Fruit fly (Drosophila melanogaster): ENCODE measurements around the gene Vps2.

- peak; percentile 64 for TF ChIP-seq rgr (GFP tag; optimal IDR thresholded peaks at IDR 0.05)
- TF ChIP-seq CG9705 (GFP tag; optimal IDR thresholded peaks at IDR 0.05) = peak; percentile 8
These were observed 28.9 kb downstream of the Vps2 start for dm6 chr3R:26081380-26081991.
